Worm (Caenorhabditis elegans): Measurements from ENCODE around the gene copd-1.

DNA sequence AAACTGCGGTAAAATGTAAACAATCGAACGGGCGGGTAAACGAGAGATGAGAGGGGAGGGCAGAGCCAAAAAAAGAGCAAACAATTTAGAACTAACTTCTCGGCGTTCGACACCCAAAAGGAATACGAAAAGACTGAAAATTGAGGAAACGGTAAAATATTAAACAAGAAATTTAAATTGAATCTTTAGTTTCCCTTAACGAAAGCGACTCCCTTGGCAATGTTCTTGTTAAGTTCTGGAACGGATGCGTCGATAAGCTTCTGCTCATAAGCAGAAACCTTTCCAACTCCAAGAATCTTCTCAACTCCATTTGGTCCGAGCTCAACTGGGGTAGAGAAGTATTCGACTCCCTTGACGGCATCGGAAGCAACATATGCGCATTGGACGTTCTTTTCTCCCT lies 18.1 kb downstream of the copd-1 start:
- TF ChIP-seq snpc-4 (tag; optimal IDR thresholded peaks at IDR 0.05) (no peak), elt-1 (tag; optimal IDR thresholded peaks at IDR 0.05; ENCODE audit: borderline replicate concordance, insufficient read depth) (no peak), lsy-2 (tag; optimal IDR thresholded peaks at IDR 0.05) (no peak), lin-32 (GFP tag; optimal IDR thresholded peaks at IDR 0.05) (no peak), ztf-11 (tag; optimal IDR thresholded peaks at IDR 0.05) (no peak), unc-39 (tag; optimal IDR thresholded peaks at IDR 0.05) (no peak), pha-4 (tag; optimal IDR thresholded peaks at IDR 0.05) (no peak)

Measured in whole organism, mixed stage, embryonic.